Fruit fly (Drosophila melanogaster): ENCODE results near the gene CG42367.
A peak's percentile ranks its signal among the peaks of the same experiment; 100 is the strongest.

The CG42367 gene

DNA sequence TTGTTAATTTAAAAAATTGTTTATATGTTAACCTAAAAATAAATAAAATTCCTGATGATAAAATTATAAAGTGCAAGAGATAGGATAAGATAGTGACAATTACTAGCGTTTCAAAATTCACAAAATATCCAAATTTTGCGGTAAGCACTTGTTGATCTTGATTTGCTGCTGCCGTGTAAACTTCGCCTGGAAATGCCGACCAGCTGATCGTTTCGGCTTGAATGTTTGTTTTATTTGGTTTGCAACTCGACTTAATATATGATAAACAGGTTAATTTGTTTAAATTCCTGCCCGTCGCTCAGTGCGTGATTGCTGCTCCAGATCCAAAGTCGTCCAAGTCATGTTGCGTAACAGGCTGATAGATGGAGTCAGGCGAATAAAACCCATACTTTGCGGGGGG, 9.0 kb upstream of the CG42367 start, which contains the start of gene CG4592 (continued):
- TF ChIP-seq CG18764 (GFP tag; optimal IDR thresholded peaks at IDR 0.05) (no peak), grn (GFP tag; optimal IDR thresholded peaks at IDR 0.05) (no peak), CG17912 (GFP tag; optimal IDR thresholded peaks at IDR 0.05) (no peak), CG9437 (GFP tag; optimal IDR thresholded peaks at IDR 0.05) (peak; percentile 41), CG11723 (GFP tag; optimal IDR thresholded peaks at IDR 0.05) (no peak), CG34376 (GFP tag; optimal IDR thresholded peaks at IDR 0.05) (peak; percentile 64), CG17186 (GFP tag; optimal IDR thresholded peaks at IDR 0.05) (no peak), CG9932 (GFP tag; IDR thresholded peaks at IDR 0.05) (peak; percentile 57), MESR4 (GFP tag; optimal IDR thresholded peaks at IDR 0.05) (peak; percentile 21), kay (GFP tag; optimal IDR thresholded peaks at IDR 0.05) (no peak), Usf (GFP tag; optimal IDR thresholded peaks at IDR 0.05) (peak; percentile 22), CG1832 (GFP tag; optimal IDR thresholded peaks at IDR 0.05) (no peak), CG10147 (GFP tag; optimal IDR thresholded peaks at IDR 0.05) (no peak), CG8924 (tag; optimal IDR thresholded peaks at IDR 0.05) (peak; percentile 75), jing (GFP tag; optimal IDR thresholded peaks at IDR 0.05) (no peak), cg (GFP tag; optimal IDR thresholded peaks at IDR 0.05) (no peak), CG14860 (GFP tag; IDR thresholded peaks at IDR 0.05; ENCODE audit: partially characterized antibody) (no peak), CG9876 (GFP tag; optimal IDR thresholded peaks at IDR 0.05) (no peak), B-H1 (GFP tag; IDR thresholded peaks at IDR 0.05) (peak; percentile 21; the same call in 1 of the 3 replicates), CG10654 (GFP tag; optimal IDR thresholded peaks at IDR 0.05) (peak; percentile 0), CG4854 (GFP tag; optimal IDR thresholded peaks at IDR 0.05) (no peak), CG7963 (GFP tag; IDR thresholded peaks at IDR 0.05; ENCODE audit: partially characterized antibody) (no peak), nerfin-1 (tag; optimal IDR thresholded peaks at IDR 0.05) (no peak), HLH4C (GFP tag; IDR thresholded peaks at IDR 0.05; ENCODE audit: partially characterized antibody) (no peak), sd (tag; optimal IDR thresholded peaks at IDR 0.05) (no peak), gro (GFP tag; optimal IDR thresholded peaks at IDR 0.05) (peak; percentile 67), Nf-YC (tag; optimal IDR thresholded peaks at IDR 0.05) (no peak), CG7271 (tag; optimal IDR thresholded peaks at IDR 0.05) (no peak), Xrp1 (GFP tag; IDR thresholded peaks at IDR 0.05) (peak; percentile 69), CG10979 (tag; optimal IDR thresholded peaks at IDR 0.05) (peak; percentile 73), maf-S (GFP tag; optimal IDR thresholded peaks at IDR 0.05) (peak; percentile 44), br (optimal IDR thresholded peaks at IDR 0.05) (no peak), CG13287 (GFP tag; IDR thresholded peaks at IDR 0.05; ENCODE audit: partially characterized antibody) (peak; percentile 40; the same call in 1 of the 2 replicates), dpn (GFP tag; optimal IDR thresholded peaks at IDR 0.05) (peak; percentile 24 to 50), chn (GFP tag; optimal IDR thresholded peaks at IDR 0.05) (peak; percentile 42), slou (GFP tag; optimal IDR thresholded peaks at IDR 0.05) (no peak), CG10267 (tag; optimal IDR thresholded peaks at IDR 0.05) (peak; percentile 50), CG2129 (GFP tag; IDR thresholded peaks at IDR 0.05; ENCODE audit: partially characterized antibody) (no peak), zfh2 (GFP tag; optimal IDR thresholded peaks at IDR 0.05) (peak; percentile 30), fd3F (GFP tag; optimal IDR thresholded peaks at IDR 0.05) (peak; percentile 42), pita (GFP tag; optimal IDR thresholded peaks at IDR 0.05) (peak; percentile 14), CG2889 (GFP tag; IDR thresholded peaks at IDR 0.05) (no peak), CG3163 (GFP tag; optimal IDR thresholded peaks at IDR 0.05) (no peak), Gug (GFP tag; IDR thresholded peaks at IDR 0.05) (no peak), CG13296 (GFP tag; optimal IDR thresholded peaks at IDR 0.05) (peak; percentile 52), CG2202 (tag; optimal IDR thresholded peaks at IDR 0.05) (no peak), lab (GFP tag; optimal IDR thresholded peaks at IDR 0.05) (peak; percentile 78), bcd (GFP tag; optimal IDR thresholded peaks at IDR 0.05) (peak; percentile 59), ap (GFP tag; IDR thresholded peaks at IDR 0.05) (0 out of 2 replicates have a peak, but pooled peaks have one; percentile 21), CG4328 (GFP tag; optimal IDR thresholded peaks at IDR 0.05) (peak; percentile 2), CG1792 (GFP tag; optimal IDR thresholded peaks at IDR 0.05) (no peak)

All from whole organism, embryonic.